Worm (Caenorhabditis elegans) whole organism, L1 larva: Measurements from ENCODE around the gene serp-1.2.

Experiments
- C16A3.4 ChIP-seq: fragments of 150-350 bp; optimal IDR thresholded peaks from 2 replicates; lab custom pipeline; 2014; ENCODE audit warnings: missing biosample characterization, missing genetic modification characterization
- Y116A8C.19 ChIP-seq: sonication (generic microtip); optimal IDR thresholded peaks from 2 replicates; lab custom pipeline; 2016; ENCODE audit warnings: missing compliant biosample characterization, missing genetic modification characterization, borderline replicate concordance
- aha-1 ChIP-seq: fragments of 150-350 bp; optimal IDR thresholded peaks from 2 replicates; lab custom pipeline; 2014; ENCODE audit warnings: missing biosample characterization, missing genetic modification characterization
- alr-1 ChIP-seq: fragments of 200-800 bp; sonication (Bioruptor generic); optimal IDR thresholded peaks from 2 replicates; lab custom pipeline; 2018; ENCODE audit warnings: borderline replicate concordance, mild to moderate bottlenecking, missing genetic modification characterization, missing compliant biosample characterization
- blmp-1 ChIP-seq: fragments of 150-350 bp; optimal IDR thresholded peaks from 2 replicates; lab custom pipeline; 2014; ENCODE audit warnings: missing biosample characterization, missing genetic modification characterization
- ceh-63 ChIP-seq: fragments of 200-800 bp; sonication (Bioruptor generic); optimal IDR thresholded peaks from 2 replicates; lab custom pipeline; 2018; ENCODE audit warnings: mild to moderate bottlenecking, missing genetic modification characterization, missing compliant biosample characterization
- ceh-8 ChIP-seq: fragments of 200-800 bp; sonication (Bioruptor generic); optimal IDR thresholded peaks from 2 replicates; lab custom pipeline; 2018; ENCODE audit warnings: mild to moderate bottlenecking, missing genetic modification characterization, moderate library complexity, missing compliant biosample characterization
- ceh-82 ChIP-seq, 3 experiments: fragments of 150-350 bp in 1 of 3; sonication (generic microtip) in 2 of 3; optimal IDR thresholded peaks; 2 replicates each; lab custom pipeline; 2014 to 2017; ENCODE audit warnings: missing biosample characterization in 3 of 3, missing genetic modification characterization in 3 of 3
- ceh-88 ChIP-seq: fragments of 200-800 bp; sonication (Bioruptor generic); IDR thresholded peaks from 2 replicates; pipeline ENCODE4 v1.3.6; 2022; ENCODE audit warnings: missing genetic modification characterization, missing compliant biosample characterization
- ces-1 ChIP-seq: fragments of 150-350 bp; optimal IDR thresholded peaks from 2 replicates; lab custom pipeline; 2014; ENCODE audit warnings: missing biosample characterization, missing genetic modification reagents, missing genetic modification characterization
- dsc-1 ChIP-seq: sonication (generic microtip); optimal IDR thresholded peaks from 2 replicates; lab custom pipeline; 2016; ENCODE audit warnings: mild to moderate bottlenecking, missing genetic modification characterization, missing compliant biosample characterization
- efl-3 ChIP-seq: fragments of 200-800 bp; sonication (Bioruptor generic); optimal IDR thresholded peaks from 2 replicates; lab custom pipeline; 2018; ENCODE audit warnings: mild to moderate bottlenecking, missing genetic modification characterization, missing compliant biosample characterization
- elt-2 ChIP-seq: sonication (generic microtip); optimal IDR thresholded peaks from 2 replicates; lab custom pipeline; 2016; ENCODE audit warnings: missing genetic modification characterization, mild to moderate bottlenecking, inconsistent platforms, missing compliant biosample characterization, missing genetic modification reagents
- ets-5 ChIP-seq: fragments of 200-800 bp; sonication (Bioruptor generic); IDR thresholded peaks from 2 replicates; pipeline ENCODE4 v1.3.6; 2022; ENCODE audit warnings: missing genetic modification characterization, missing compliant biosample characterization
- fkh-10 ChIP-seq: sonication (generic microtip); optimal IDR thresholded peaks from 2 replicates; lab custom pipeline; 2017; ENCODE audit warnings: missing biosample characterization, missing genetic modification reagents, missing genetic modification characterization
- fkh-4 ChIP-seq: sonication (generic microtip); optimal IDR thresholded peaks from 2 replicates; lab custom pipeline; 2016; ENCODE audit warnings: missing compliant biosample characterization, missing genetic modification characterization, borderline replicate concordance
- hpl-2 ChIP-seq: fragments of 150-350 bp; optimal IDR thresholded peaks from 2 replicates; lab custom pipeline; 2014; ENCODE audit warnings: missing biosample characterization, missing genetic modification reagents, missing genetic modification characterization
- irx-1 ChIP-seq: sonication (generic microtip); optimal IDR thresholded peaks from 2 replicates; lab custom pipeline; 2016; ENCODE audit warnings: missing genetic modification characterization, missing compliant biosample characterization
- lin-15B ChIP-seq: fragments of 150-350 bp; sonication (generic microtip); optimal IDR thresholded peaks from 3 replicates; lab custom pipeline; 2014; ENCODE audit warnings: missing biosample characterization, missing genetic modification characterization
- lir-3 ChIP-seq: sonication (generic microtip); optimal IDR thresholded peaks from 2 replicates; lab custom pipeline; 2016; ENCODE audit warnings: mild to moderate bottlenecking, missing genetic modification characterization, moderate library complexity, missing compliant biosample characterization; ENCODE audit not compliant: poor library complexity
- lsy-2 ChIP-seq, 2 experiments: fragments of 150-350 bp; optimal IDR thresholded peaks; 2 replicates each; lab custom pipeline; 2014; ENCODE audit warnings: missing biosample characterization in 2 of 2, missing genetic modification characterization in 2 of 2
- mdl-1 ChIP-seq, 2 experiments: fragments of 150-350 bp; optimal IDR thresholded peaks; 2 replicates each; lab custom pipeline; 2014 to 2017; ENCODE audit warnings: missing biosample characterization in 2 of 2, missing genetic modification characterization in 2 of 2, inconsistent platforms in 1 of 2
- mef-2 ChIP-seq: fragments of 150-350 bp; optimal IDR thresholded peaks from 2 replicates; lab custom pipeline; 2014; ENCODE audit warnings: missing biosample characterization, missing genetic modification characterization
- nhr-11 ChIP-seq: fragments of 150-350 bp; optimal IDR thresholded peaks from 2 replicates; lab custom pipeline; 2014; ENCODE audit warnings: missing biosample characterization, missing genetic modification characterization
- nhr-20 ChIP-seq: sonication (generic microtip); optimal IDR thresholded peaks from 2 replicates; lab custom pipeline; 2016; ENCODE audit warnings: mild to moderate bottlenecking, missing genetic modification characterization, missing compliant biosample characterization
- nhr-237 ChIP-seq: fragments of 150-350 bp; optimal IDR thresholded peaks from 2 replicates; lab custom pipeline; 2014; ENCODE audit warnings: missing biosample characterization, missing genetic modification characterization
- nhr-47 ChIP-seq: sonication (generic microtip); optimal IDR thresholded peaks from 2 replicates; lab custom pipeline; 2016; ENCODE audit warnings: mild to moderate bottlenecking, missing genetic modification characterization, moderate library complexity, missing compliant biosample characterization
- nhr-71 ChIP-seq: sonication (generic microtip); optimal IDR thresholded peaks from 2 replicates; lab custom pipeline; 2016; ENCODE audit warnings: mild to moderate bottlenecking, missing genetic modification characterization, moderate library complexity, missing compliant biosample characterization
- nhr-76 ChIP-seq: sonication (generic microtip); optimal IDR thresholded peaks from 2 replicates; lab custom pipeline; 2017; ENCODE audit warnings: missing biosample characterization, missing genetic modification characterization
- nhr-77 ChIP-seq: fragments of 150-350 bp; optimal IDR thresholded peaks from 2 replicates; lab custom pipeline; 2014; ENCODE audit warnings: missing biosample characterization, missing genetic modification characterization
- nhr-84 ChIP-seq: sonication (generic microtip); optimal IDR thresholded peaks from 2 replicates; lab custom pipeline; 2017; ENCODE audit warnings: missing biosample characterization, missing genetic modification characterization
- nhr-85 ChIP-seq: sonication (generic microtip); peaks from one replicate; lab custom pipeline; 2016; ENCODE audit warnings: missing genetic modification characterization, inconsistent platforms, missing compliant biosample characterization
- skn-1 ChIP-seq: fragments of 150-350 bp; optimal IDR thresholded peaks from 2 replicates; lab custom pipeline; 2014; ENCODE audit warnings: missing biosample characterization, missing genetic modification characterization
- snu-23 ChIP-seq: sonication (generic microtip); optimal IDR thresholded peaks from 2 replicates; lab custom pipeline; 2016; ENCODE audit warnings: missing genetic modification characterization, missing compliant biosample characterization
- sptf-1 ChIP-seq: fragments of 150-350 bp; optimal IDR thresholded peaks from 2 replicates; lab custom pipeline; 2014; ENCODE audit warnings: missing biosample characterization, missing genetic modification characterization
- swsn-7 ChIP-seq: sonication (generic microtip); optimal IDR thresholded peaks from 2 replicates; lab custom pipeline; 2016; ENCODE audit warnings: missing genetic modification characterization, missing compliant biosample characterization
- tlp-1 ChIP-seq: fragments of 150-350 bp; optimal IDR thresholded peaks from 2 replicates; lab custom pipeline; 2014; ENCODE audit warnings: missing biosample characterization, missing genetic modification characterization
- zag-1 ChIP-seq: fragments of 150-350 bp; optimal IDR thresholded peaks from 2 replicates; lab custom pipeline; 2014; ENCODE audit warnings: missing biosample characterization, missing genetic modification characterization

serp-1.2 gene

ce11 chrIV:8210300-8210699, 15.2 kb upstream of the serp-1.2 start, which contains the start of gene C07G1.6:
TSS of gene C07G1.6 (minus strand) at chrIV:8210400.
- TF ChIP-seq tlp-1 (tag; lab: Kevin White, UChicago) (no peak), fkh-10 (GFP tag; lab: Kevin White, UChicago) (no peak), zag-1 (tag; lab: Kevin White, UChicago) (no peak), C16A3.4 (tag; lab: Kevin White, UChicago) (no peak), ceh-82 (tag; optimal IDR thresholded peaks at IDR 0.05; lab: Kevin White, UChicago) (no peak), hpl-2 (GFP tag; lab: Kevin White, UChicago) (no peak), nhr-11 (no peak), sptf-1 (tag; lab: Kevin White, UChicago) (no peak), ces-1 (no peak), nhr-84 (tag; lab: Kevin White, UChicago) (no peak), alr-1 (no peak), ets-5 (GFP tag; lab: Robert Waterston, UW) (no peak), nhr-76 (tag; lab: Kevin White, UChicago) (no peak), mdl-1 (tag; optimal IDR thresholded peaks at IDR 0.05; lab: Kevin White, UChicago) (no peak), dsc-1 (tag; lab: Kevin White, UChicago) (no peak), fkh-4 (tag; lab: Kevin White, UChicago) (no peak), irx-1 (no peak)
- TF ChIP-seq, all 84 proteins: peak for 0

- TF ChIP-seq lin-15B (tag; lab: Kevin White, UChicago), result no peak
- no peak for TF ChIP-seq nhr-71 (tag; lab: Kevin White, UChicago)
- TF ChIP-seq ceh-82 (tag; optimal IDR thresholded peaks at IDR 0.05; lab: Kevin White, UChicago), result no peak
- no peak for TF ChIP-seq blmp-1 (tag; lab: Kevin White, UChicago)
- TF ChIP-seq ceh-88 (GFP tag; lab: Robert Waterston, UW), result no peak
- TF ChIP-seq ceh-8, result no peak
- no peak for TF ChIP-seq dsc-1 (tag; lab: Kevin White, UChicago)
- no peak for TF ChIP-seq skn-1 (tag; lab: Kevin White, UChicago)
- no peak for TF ChIP-seq lir-3 (tag; lab: Kevin White, UChicago)
- TF ChIP-seq Y116A8C.19 (tag; lab: Kevin White, UChicago), result no peak
- no peak for TF ChIP-seq aha-1
- no peak for TF ChIP-seq tlp-1 (tag; lab: Kevin White, UChicago)
- no peak for TF ChIP-seq nhr-237 (tag; lab: Kevin White, UChicago)
- no peak for TF ChIP-seq snu-23 (GFP tag; lab: Kevin White, UChicago)
- TF ChIP-seq hpl-2 (GFP tag; lab: Kevin White, UChicago), result no peak
- TF ChIP-seq elt-2, result no peak
These were observed 13.7 kb upstream of the serp-1.2 start, which contains the start of gene C07G1.7 for ce11 chrIV:8211747-8212146. TSS of gene C07G1.7 (minus strand) at chrIV:8211847.

- TF ChIP-seq lir-3 (tag; lab: Kevin White, UChicago) (no peak), nhr-76 (tag; lab: Kevin White, UChicago) (no peak), efl-3 (no peak), nhr-84 (tag; lab: Kevin White, UChicago) (no peak), blmp-1 (tag; lab: Kevin White, UChicago) (no peak), nhr-47 (tag; lab: Kevin White, UChicago) (no peak), lin-15B (tag; lab: Kevin White, UChicago) (no peak), nhr-237 (tag; lab: Kevin White, UChicago) (no peak), nhr-77 (tag; lab: Kevin White, UChicago) (no peak)
These were observed 5.5 kb upstream of the serp-1.2 start, which contains the start of gene ocr-2 for ce11 chrIV:8219987-8220386. TSS of gene ocr-2 (minus strand) at chrIV:8220087.

ce11 chrIV:8221946-8222345, 3.5 kb upstream of the serp-1.2 start, which contains the start of gene gpx-6:
TSS of gene gpx-6 (plus strand) at chrIV:8222202.
- peak; percentile 55 for TF ChIP-seq nhr-85 (tag; lab: Kevin White, UChicago)
- peak; percentile 11 for TF ChIP-seq C16A3.4 (tag; lab: Kevin White, UChicago)
- no peak for TF ChIP-seq ets-5 (GFP tag; lab: Robert Waterston, UW)
- TF ChIP-seq ceh-63 (GFP tag; lab: Kevin White, UChicago), result no peak
- TF ChIP-seq alr-1, result no peak
- TF ChIP-seq blmp-1 (tag; lab: Kevin White, UChicago), result peak; percentile 19
- TF ChIP-seq mef-2 (tag; lab: Kevin White, UChicago), result no peak
- TF ChIP-seq swsn-7 (tag; lab: Kevin White, UChicago), result no peak
- TF ChIP-seq nhr-20 (tag; lab: Kevin White, UChicago), result peak; percentile 32
- peak in 1 of 2 experiments; percentile 3 for TF ChIP-seq lsy-2 (tag; optimal IDR thresholded peaks at IDR 0.05; lab: Kevin White, UChicago)
